Worm (Caenorhabditis elegans) whole organism, early embryonic: ENCODE measurements around the gene ZK402.1.

Source experiments
- ama-1 ChIP-seq: fragments of 150-350 bp; optimal IDR thresholded peaks from 2 replicates; lab custom pipeline; 2014
- ceh-13 ChIP-seq: fragments of 200-800 bp; sonication (Bioruptor generic); optimal IDR thresholded peaks from 2 replicates; lab custom pipeline; 2018; ENCODE audit warnings: mild to moderate bottlenecking, missing genetic modification characterization, missing compliant biosample characterization
- flt-1 ChIP-seq: fragments of 200-800 bp; sonication (Bioruptor generic); IDR thresholded peaks from 2 replicates; pipeline ENCODE4 v1.3.6; 2022; ENCODE audit warnings: missing genetic modification characterization, missing compliant biosample characterization
- tbx-11 ChIP-seq: fragments of 200-800 bp; sonication (Bioruptor generic); IDR thresholded peaks from 2 replicates; pipeline ENCODE4 v1.3.6; 2022; ENCODE audit warnings: missing genetic modification characterization, missing compliant biosample characterization
- tbx-37 ChIP-seq: fragments of 200-800 bp; sonication (Bioruptor generic); conservative IDR thresholded peaks from 2 replicates; pipeline ENCODE4 v1.3.6; 2022; ENCODE audit warnings: missing genetic modification reagents, missing genetic modification characterization, missing compliant biosample characterization

DNA sequence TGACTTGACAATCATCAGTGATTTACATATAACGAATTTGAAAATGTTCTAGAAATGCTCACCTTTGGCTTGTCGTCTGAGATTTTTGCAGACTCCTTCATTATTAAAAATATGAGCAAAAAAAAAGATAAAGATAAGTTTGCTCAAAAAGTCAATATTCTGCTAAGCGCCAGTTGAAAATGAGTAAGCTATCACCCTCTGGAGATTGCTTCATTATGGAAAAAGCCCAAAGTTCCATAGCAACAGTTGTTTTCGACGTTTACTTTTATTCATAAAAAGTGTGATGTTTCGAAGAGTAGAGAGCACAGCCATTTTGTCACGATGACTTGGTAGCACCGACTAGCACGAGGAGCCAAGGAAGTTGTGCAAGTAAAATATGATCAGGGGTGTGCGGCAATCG lies 45.8 kb upstream of the ZK402.1 start, which contains the start of gene F56C3.3:
- TF ChIP-seq ceh-13 (GFP tag; lab: Kevin White, UChicago) (no peak), ama-1 (lab: Kevin White, UChicago) (no peak), tbx-11 (GFP tag; lab: Robert Waterston, UW) (no peak), tbx-37 (GFP tag; lab: Robert Waterston, UW) (no peak), flt-1 (no peak)
